Fruit fly (Drosophila melanogaster): ENCODE data around the gene CG11037.

Gene CG11037

DNA sequence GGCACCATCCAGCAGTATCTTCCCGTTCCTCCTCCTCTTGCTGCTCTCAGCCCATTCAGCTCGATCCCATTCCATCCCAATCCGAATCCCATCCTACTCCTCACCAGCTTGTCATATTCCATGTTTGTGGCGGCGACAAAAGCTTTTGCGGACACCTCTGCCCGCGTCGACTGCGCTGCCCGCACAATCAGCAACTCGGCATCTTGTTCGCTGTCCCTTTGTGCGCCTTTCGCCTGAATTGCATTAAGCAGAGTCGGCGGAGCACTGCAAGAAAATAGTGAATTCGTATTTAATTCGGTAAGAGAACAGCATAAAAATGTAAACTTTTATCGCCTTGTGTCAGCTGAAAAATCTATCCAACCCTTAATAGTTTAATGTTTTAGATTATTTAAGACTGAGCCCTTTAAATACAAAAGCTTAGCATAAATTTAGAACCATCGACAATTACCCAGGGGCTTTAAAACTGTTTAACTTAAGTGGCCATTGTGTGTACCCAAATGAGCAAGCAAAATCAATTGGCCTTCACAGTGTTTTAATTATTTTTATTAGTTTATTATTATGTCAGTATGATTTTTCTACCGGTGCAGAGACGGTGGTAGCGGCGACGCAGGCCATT lies 10.6 kb downstream of the CG11037 start (continued):
- TF ChIP-seq Rfx (GFP tag; IDR thresholded peaks at IDR 0.05): no peak
- no peak for TF ChIP-seq gsb-n (tag; optimal IDR thresholded peaks at IDR 0.05)
- TF ChIP-seq CG8924 (tag; optimal IDR thresholded peaks at IDR 0.05): no peak
- TF ChIP-seq MESR4 (GFP tag; optimal IDR thresholded peaks at IDR 0.05): no peak
- no peak for TF ChIP-seq Dll (GFP tag; IDR thresholded peaks at IDR 0.05; ENCODE audit: partially characterized antibody)
- TF ChIP-seq D19B (GFP tag; optimal IDR thresholded peaks at IDR 0.05): no peak
- TF ChIP-seq CoRest (tag; optimal IDR thresholded peaks at IDR 0.05): no peak
- TF ChIP-seq Ets97D (GFP tag; optimal IDR thresholded peaks at IDR 0.05): no peak
- TF ChIP-seq CG2712 (tag; optimal IDR thresholded peaks at IDR 0.05): peak; percentile 53
- no peak for TF ChIP-seq Poxn (GFP tag; IDR thresholded peaks at IDR 0.05)
- no peak for TF ChIP-seq sna (GFP tag; IDR thresholded peaks at IDR 0.05; ENCODE audit: partially characterized antibody)
- TF ChIP-seq CG6791 (GFP tag; IDR thresholded peaks at IDR 0.05; ENCODE audit: partially characterized antibody): no peak
- no peak for TF ChIP-seq gce (GFP tag; IDR thresholded peaks at IDR 0.05)
- TF ChIP-seq Sox102F (GFP tag; optimal IDR thresholded peaks at IDR 0.05): peak; percentile 26
- TF ChIP-seq fru (optimal IDR thresholded peaks at IDR 0.05): no peak
- no peak for TF ChIP-seq CG9215 (GFP tag; IDR thresholded peaks at IDR 0.05)
- no peak for TF ChIP-seq CG9609 (GFP tag; optimal IDR thresholded peaks at IDR 0.05)
- TF ChIP-seq CG12391 (tag; optimal IDR thresholded peaks at IDR 0.05): peak; percentile 10
- no peak for TF ChIP-seq otp (GFP tag; IDR thresholded peaks at IDR 0.05)
- no peak for TF ChIP-seq Atf3 (GFP tag; optimal IDR thresholded peaks at IDR 0.05)
- no peak for TF ChIP-seq CG4404 (GFP tag; IDR thresholded peaks at IDR 0.05)
- TF ChIP-seq bbx (GFP tag; IDR thresholded peaks at IDR 0.05; ENCODE audit: partially characterized antibody): no peak
- TF ChIP-seq prd (optimal IDR thresholded peaks at IDR 0.05): no peak
- no peak; the same call in 2 of the 3 replicates for TF ChIP-seq prd (GFP tag; IDR thresholded peaks at IDR 0.05)
- no peak for TF ChIP-seq C15 (GFP tag; IDR thresholded peaks at IDR 0.05)
- no peak for TF ChIP-seq CG1024 (GFP tag; IDR thresholded peaks at IDR 0.05)
- TF ChIP-seq CG43689 (GFP tag; IDR thresholded peaks at IDR 0.05): no peak
- no peak for TF ChIP-seq stwl (tag; optimal IDR thresholded peaks at IDR 0.05)
- no peak for TF ChIP-seq cg (GFP tag; optimal IDR thresholded peaks at IDR 0.05)
- no peak for TF ChIP-seq z (GFP tag; IDR thresholded peaks at IDR 0.05)
- no peak for TF ChIP-seq CG42726 (GFP tag; IDR thresholded peaks at IDR 0.05; ENCODE audit: partially characterized antibody)
- no peak for TF ChIP-seq rib (GFP tag; IDR thresholded peaks at IDR 0.05)
- TF ChIP-seq ab (GFP tag; optimal IDR thresholded peaks at IDR 0.05): no peak
- TF ChIP-seq GATAe (GFP tag; conservative IDR thresholded peaks at IDR 0.05): no peak
- TF ChIP-seq E2f2 (GFP tag; IDR thresholded peaks at IDR 0.05): no peak
- no peak for TF ChIP-seq Eip74EF (GFP tag; optimal IDR thresholded peaks at IDR 0.05)
- TF ChIP-seq zf30C (GFP tag; optimal IDR thresholded peaks at IDR 0.05): no peak
- no peak for TF ChIP-seq zfh2 (GFP tag; optimal IDR thresholded peaks at IDR 0.05)
- no peak for TF ChIP-seq mirr (GFP tag; optimal IDR thresholded peaks at IDR 0.05)
- TF ChIP-seq maf-S (GFP tag; optimal IDR thresholded peaks at IDR 0.05): no peak
- no peak for TF ChIP-seq Med (GFP tag)
- TF ChIP-seq CG4707 (GFP tag; optimal IDR thresholded peaks at IDR 0.05): no peak
- no peak for TF ChIP-seq seq (GFP tag; IDR thresholded peaks at IDR 0.05)
- TF ChIP-seq CG18764 (GFP tag; optimal IDR thresholded peaks at IDR 0.05): no peak
- TF ChIP-seq CG12769 (tag; optimal IDR thresholded peaks at IDR 0.05): no peak
- TF ChIP-seq CG12942 (GFP tag; optimal IDR thresholded peaks at IDR 0.05): no peak
- TF ChIP-seq CG34224 (GFP tag; IDR thresholded peaks at IDR 0.05; ENCODE audit: partially characterized antibody): no peak
- TF ChIP-seq CG15514 (GFP tag; optimal IDR thresholded peaks at IDR 0.05): no peak
- TF ChIP-seq Nf-YC (tag; optimal IDR thresholded peaks at IDR 0.05): no peak
- no peak for TF ChIP-seq chinmo (GFP tag; IDR thresholded peaks at IDR 0.05; ENCODE audit: partially characterized antibody)
- TF ChIP-seq repo (GFP tag; optimal IDR thresholded peaks at IDR 0.05): no peak
